Fruit fly (Drosophila melanogaster) whole organism, embryonic: Measurements from ENCODE around the gene Ugt36D1.

Source experiments
- Awh ChIP-seq: fragments of 200-800 bp; sonication (Bioruptor generic); IDR thresholded peaks from 2 replicates; pipeline ENCODE4, ENCODE4 v1.3.6; 2022; ENCODE audit warnings: missing biosample characterization, missing genetic modification characterization
- Bteb2 ChIP-seq: fragments of 200-800 bp; sonication (Bioruptor generic); optimal IDR thresholded peaks from 2 replicates; lab custom pipeline; 2016; ENCODE audit warnings: missing biosample characterization, missing genetic modification characterization
- CG11247 ChIP-seq: fragments of 200-800 bp; sonication (Bioruptor generic); IDR thresholded peaks from 2 replicates; pipeline ENCODE4 v1.3.6; 2022; ENCODE audit warnings: missing biosample characterization, missing genetic modification characterization
- CG11560 ChIP-seq: fragments of 200-800 bp; sonication (Bioruptor generic); IDR thresholded peaks from 3 replicates; pipeline ENCODE4 v1.3.6; 2022; ENCODE audit warnings: missing biosample characterization, missing genetic modification characterization
- CG13424 ChIP-seq: fragments of 200-800 bp; sonication (Bioruptor generic); optimal IDR thresholded peaks from 2 replicates; lab custom pipeline; 2019; ENCODE audit warnings: missing biosample characterization, mild to moderate bottlenecking, missing genetic modification characterization, moderate library complexity
- CG13894 ChIP-seq: fragments of 200-800 bp; sonication (Bioruptor generic); optimal IDR thresholded peaks from 3 replicates; lab custom pipeline; 2018; ENCODE audit warnings: missing biosample characterization, mild to moderate bottlenecking, missing genetic modification characterization, moderate library complexity
- CG14014 ChIP-seq: fragments of 200-800 bp; sonication (Bioruptor generic); IDR thresholded peaks from 2 replicates; pipeline ENCODE4 v1.3.6; 2022; ENCODE audit warnings: missing biosample characterization, missing genetic modification characterization
- CG14667 ChIP-seq: fragments of 200-800 bp; sonication (Bioruptor generic); IDR thresholded peaks from 2 replicates; pipeline ENCODE4 v1.3.6; 2022; ENCODE audit warnings: missing biosample characterization, missing genetic modification characterization
- CG15696 ChIP-seq: fragments of 200-800 bp; sonication (Bioruptor generic); optimal IDR thresholded peaks from 2 replicates; lab custom pipeline; 2019; ENCODE audit warnings: missing biosample characterization, mild to moderate bottlenecking, missing genetic modification characterization, moderate library complexity
- CG17612 ChIP-seq: fragments of 200-800 bp; sonication (Bioruptor generic); IDR thresholded peaks from 2 replicates; pipeline ENCODE4 v1.3.6; 2022; ENCODE audit warnings: missing biosample characterization, missing genetic modification characterization
- CG17829 ChIP-seq: fragments of 200-800 bp; optimal IDR thresholded peaks from 2 replicates; lab custom pipeline; 2019; ENCODE audit warnings: missing biosample characterization, mild to moderate bottlenecking, missing genetic modification characterization, moderate library complexity
- CG1792 ChIP-seq: fragments of 200-800 bp; sonication (Bioruptor generic); optimal IDR thresholded peaks from 2 replicates; lab custom pipeline; 2016; ENCODE audit warnings: missing biosample characterization, missing genetic modification characterization
- CG18764 ChIP-seq: fragments of 200-800 bp; sonication (Bioruptor generic); optimal IDR thresholded peaks from 3 replicates; lab custom pipeline; 2016; ENCODE audit warnings: missing biosample characterization, missing genetic modification characterization
- CG31388 ChIP-seq: fragments of 200-800 bp; sonication (Bioruptor generic); optimal IDR thresholded peaks from 2 replicates; lab custom pipeline; 2016; ENCODE audit warnings: missing biosample characterization, missing genetic modification characterization
- CG32532 ChIP-seq: fragments of 200-800 bp; sonication (Bioruptor generic); IDR thresholded peaks from 2 replicates; pipeline ENCODE4 v1.3.6; 2022; ENCODE audit warnings: missing biosample characterization, missing genetic modification characterization
- CG3838 ChIP-seq: fragments of 200-800 bp; sonication (Bioruptor generic); optimal IDR thresholded peaks from 3 replicates; lab custom pipeline; 2016; ENCODE audit warnings: missing biosample characterization, missing genetic modification characterization
- CG4282 ChIP-seq: fragments of 200-800 bp; sonication (Bioruptor generic); optimal IDR thresholded peaks from 2 replicates; lab custom pipeline; 2016; ENCODE audit warnings: missing biosample characterization, missing genetic modification characterization
- CG4404 ChIP-seq: fragments of 200-800 bp; sonication (Bioruptor generic); IDR thresholded peaks from 2 replicates; pipeline ENCODE4 v1.3.6; 2022; ENCODE audit warnings: missing biosample characterization, missing genetic modification characterization
- CG6254 ChIP-seq: fragments of 200-800 bp; sonication (Bioruptor generic); optimal IDR thresholded peaks from 3 replicates; lab custom pipeline; 2017; ENCODE audit warnings: mild to moderate bottlenecking, missing biosample characterization, missing genetic modification reagents, missing genetic modification characterization
- CG8290 ChIP-seq, 3 experiments: fragments of 200-800 bp; sonication (Bioruptor generic); optimal IDR thresholded peaks; 2 replicates each; lab custom pipeline; 2016 to 2019; ENCODE audit warnings: missing biosample characterization in 3 of 3, missing genetic modification characterization in 3 of 3, mild to moderate bottlenecking in 2 of 3, moderate library complexity in 1 of 3
- CG8388 ChIP-seq: fragments of 200-800 bp; sonication (Bioruptor generic); optimal IDR thresholded peaks from 2 replicates; lab custom pipeline; 2019; ENCODE audit warnings: missing biosample characterization, mild to moderate bottlenecking, missing genetic modification characterization, moderate library complexity
- E2f2 ChIP-seq: fragments of 200-800 bp; sonication (Bioruptor generic); IDR thresholded peaks from 2 replicates; pipeline ENCODE4 v1.3.6; 2022; ENCODE audit warnings: missing biosample characterization, missing genetic modification characterization
- Elba2 ChIP-seq: fragments of 200-800 bp; sonication (Bioruptor generic); optimal IDR thresholded peaks from 3 replicates; lab custom pipeline; 2016; ENCODE audit warnings: missing biosample characterization, missing genetic modification characterization
- Ets97D ChIP-seq: fragments of 200-800 bp; sonication (Bioruptor generic); optimal IDR thresholded peaks from 3 replicates; lab custom pipeline; 2016; ENCODE audit warnings: missing biosample characterization, missing genetic modification characterization
- HmgD ChIP-seq: fragments of 200-800 bp; sonication (Bioruptor generic); optimal IDR thresholded peaks from 3 replicates; lab custom pipeline; 2016; ENCODE audit warnings: missing biosample characterization, missing genetic modification characterization
- NFAT ChIP-seq: fragments of 200-800 bp; sonication (Bioruptor generic); IDR thresholded peaks from 2 replicates; pipeline ENCODE4 v1.3.6; 2022; ENCODE audit warnings: missing biosample characterization, missing genetic modification characterization
- Scr ChIP-seq: fragments of 200-800 bp; sonication (Bioruptor generic); IDR thresholded peaks from 2 replicates; pipeline ENCODE4 v1.3.6; 2022; ENCODE audit warnings: missing biosample characterization, missing genetic modification characterization; ENCODE audit not compliant: partially characterized antibody
- Sin3A ChIP-seq: fragments of >200 bp; optimal IDR thresholded peaks from 2 replicates; lab custom pipeline; 2018
- Trl ChIP-seq, 3 experiments: fragments of >200 bp in 2 of 3; fragments of 200-800 bp in 1 of 3; sonication (Bioruptor generic) in 1 of 3; optimal IDR thresholded peaks; 2 replicates in 1 of 3; 3 replicates in 2 of 3; lab custom pipeline; 2016 to 2017; ENCODE audit warnings: missing biosample characterization in 1 of 3, missing genetic modification characterization in 1 of 3
- Usf ChIP-seq: fragments of 200-800 bp; sonication (Bioruptor generic); optimal IDR thresholded peaks from 2 replicates; lab custom pipeline; 2017; ENCODE audit warnings: missing genotype, missing biosample characterization, missing genetic modification characterization
- chif ChIP-seq, 2 experiments: fragments of 200-800 bp; sonication (Bioruptor generic); optimal IDR thresholded peaks; 3 replicates each; lab custom pipeline; 2016; ENCODE audit warnings: missing biosample characterization in 2 of 2, missing genetic modification characterization in 2 of 2
- ems ChIP-seq: fragments of 200-800 bp; sonication (Bioruptor generic); optimal IDR thresholded peaks from 3 replicates; lab custom pipeline; 2016; ENCODE audit warnings: missing biosample characterization, missing genetic modification characterization
- ewg ChIP-seq: fragments of 200-800 bp; sonication (Bioruptor generic); optimal IDR thresholded peaks from 3 replicates; lab custom pipeline; 2017; ENCODE audit warnings: mild to moderate bottlenecking, missing biosample characterization, missing genetic modification reagents, missing genetic modification characterization
- fu2 ChIP-seq: fragments of 200-800 bp; sonication (Bioruptor generic); optimal IDR thresholded peaks from 2 replicates; lab custom pipeline; 2016; ENCODE audit warnings: missing biosample characterization, missing genetic modification characterization
- gcm2 ChIP-seq: fragments of 200-800 bp; sonication (Bioruptor generic); optimal IDR thresholded peaks from 2 replicates; lab custom pipeline; 2016; ENCODE audit warnings: missing biosample characterization, missing genetic modification characterization
- ham ChIP-seq: fragments of 200-800 bp; sonication (Bioruptor generic); IDR thresholded peaks from 2 replicates; pipeline ENCODE4 v1.3.6; 2022; ENCODE audit warnings: missing biosample characterization, missing genetic modification characterization
- jing ChIP-seq: fragments of 200-800 bp; sonication (Bioruptor generic); optimal IDR thresholded peaks from 2 replicates; lab custom pipeline; 2018; ENCODE audit warnings: missing biosample characterization, mild to moderate bottlenecking, missing genetic modification characterization
- nmo ChIP-seq: fragments of 200-800 bp; sonication (Bioruptor generic); optimal IDR thresholded peaks from 2 replicates; lab custom pipeline; 2018; ENCODE audit warnings: missing biosample characterization, mild to moderate bottlenecking, missing genetic modification characterization, moderate library complexity
- nom ChIP-seq: fragments of 200-800 bp; sonication (Bioruptor generic); optimal IDR thresholded peaks from 2 replicates; lab custom pipeline; 2017; ENCODE audit warnings: missing biosample characterization, missing genetic modification characterization, mild to moderate bottlenecking, moderate library complexity, missing genetic modification reagents
- prd ChIP-seq, 3 experiments: fragments of >200 bp in 2 of 3; fragments of 200-800 bp in 1 of 3; sonication (Bioruptor generic) in 1 of 3; optimal IDR thresholded peaks in 2 of 3; IDR thresholded peaks in 1 of 3; 2 replicates in 2 of 3; 3 replicates in 1 of 3; pipeline versions ENCODE4 v1.3.6 to Lab custom; 2017 to 2022; ENCODE audit warnings: missing biosample characterization in 1 of 3, missing genetic modification characterization in 1 of 3
- pzg ChIP-seq: fragments of 200-800 bp; sonication (Bioruptor generic); optimal IDR thresholded peaks from 3 replicates; lab custom pipeline; 2018; ENCODE audit warnings: missing biosample characterization, mild to moderate bottlenecking, missing genetic modification characterization, moderate library complexity
- repo ChIP-seq: fragments of 200-800 bp; sonication (Bioruptor generic); optimal IDR thresholded peaks from 2 replicates; lab custom pipeline; 2016; ENCODE audit warnings: missing biosample characterization, missing genetic modification characterization
- sima ChIP-seq: fragments of 200-800 bp; sonication (Bioruptor generic); optimal IDR thresholded peaks from 2 replicates; lab custom pipeline; 2016; ENCODE audit warnings: missing biosample characterization, missing genetic modification characterization
- sob ChIP-seq: fragments of 200-800 bp; sonication (Bioruptor generic); IDR thresholded peaks from 2 replicates; pipeline ENCODE4 v1.3.6; 2022; ENCODE audit warnings: missing biosample characterization, missing genetic modification characterization
- wek ChIP-seq: fragments of 200-800 bp; sonication (Bioruptor generic); optimal IDR thresholded peaks from 3 replicates; lab custom pipeline; 2018; ENCODE audit warnings: missing biosample characterization, mild to moderate bottlenecking, missing genetic modification characterization, moderate library complexity
- wor ChIP-seq: fragments of 200-800 bp; sonication (Bioruptor generic); IDR thresholded peaks from 2 replicates; pipeline ENCODE4 v1.3.6; 2022; ENCODE audit warnings: missing biosample characterization, missing genetic modification characterization
- z ChIP-seq: fragments of 200-800 bp; sonication (Bioruptor generic); IDR thresholded peaks from 3 replicates; pipeline ENCODE4 v1.3.6; 2022; ENCODE audit warnings: missing biosample characterization, missing genetic modification characterization
- zfh2 ChIP-seq: fragments of 200-800 bp; sonication (Bioruptor generic); optimal IDR thresholded peaks from 2 replicates; lab custom pipeline; 2016; ENCODE audit warnings: missing biosample characterization, missing genetic modification characterization

Ugt36D1 gene

dm6 chr2L:18839143-18839872 lies 16.0 kb downstream of the Ugt36D1 start, which contains the start of gene CG10600 (continued):
- peak; percentile 88 for TF ChIP-seq NFAT
- peak; percentile 61 for TF ChIP-seq CG13424
- TF ChIP-seq CG17829: peak; percentile 80
- TF ChIP-seq Scr (GFP tag; lab: Robert Waterston, UW): peak; percentile 78
- peak; percentile 55 for TF ChIP-seq CG14014 (GFP tag; lab: Robert Waterston, UW)
- TF ChIP-seq wor: 0 out of 2 replicates have a peak, but pooled peaks have one; percentile 12
- peak; percentile 83; the same call in 2 of the 3 replicates for TF ChIP-seq CG11560 (tag; lab: Robert Waterston, UW)
- TF ChIP-seq pzg (GFP tag; lab: Kevin White, UChicago): peak; percentile 98
- TF ChIP-seq CG4404 (GFP tag; lab: Robert Waterston, UW): no peak
- TF ChIP-seq Sin3A (lab: Kevin White, UChicago): peak; percentile 87
- TF ChIP-seq zfh2: peak; percentile 91
- TF ChIP-seq Awh (GFP tag; lab: Robert Waterston, UW): no peak
- TF ChIP-seq CG18764: peak; percentile 81
- peak; percentile 92 for TF ChIP-seq sob
- no peak for TF ChIP-seq z (GFP tag; lab: Robert Waterston, UW)
- peak; percentile 36 for TF ChIP-seq CG31388 (GFP tag; lab: Kevin White, UChicago)
- peak; percentile 59 for TF ChIP-seq CG14667 (GFP tag; lab: Robert Waterston, UW)
- TF ChIP-seq ham (GFP tag; lab: Robert Waterston, UW): no peak
- TF ChIP-seq chif (GFP tag; optimal IDR thresholded peaks at IDR 0.05; lab: Kevin White, UChicago): peak; percentile 79 to 83
- peak; percentile 13 for TF ChIP-seq jing
- TF ChIP-seq fu2: peak; percentile 81
- TF ChIP-seq repo (GFP tag; lab: Kevin White, UChicago): peak; percentile 85
- TF ChIP-seq sima (GFP tag; lab: Kevin White, UChicago): peak; percentile 34
- TF ChIP-seq CG1792: peak; percentile 81
- peak; percentile 71 for TF ChIP-seq CG15696 (tag; lab: Kevin White, UChicago)
- peak; percentile 86 for TF ChIP-seq ems
- TF ChIP-seq CG11247 (GFP tag; lab: Robert Waterston, UW): peak; percentile 79
- peak; percentile 62 for TF ChIP-seq ewg (GFP tag; lab: Kevin White, UChicago)
- no peak for TF ChIP-seq prd (optimal IDR thresholded peaks at IDR 0.05; lab: Kevin White, UChicago)
- TF ChIP-seq prd (GFP tag; IDR thresholded peaks at IDR 0.05; lab: Robert Waterston, UW): peak; percentile 54; the same call in 2 of the 3 replicates
- TF ChIP-seq CG6254: peak; percentile 28
- TF ChIP-seq HmgD (GFP tag; lab: Kevin White, UChicago): peak; percentile 97
- TF ChIP-seq Trl (optimal IDR thresholded peaks at IDR 0.05; lab: Kevin White, UChicago): no peak
- TF ChIP-seq Trl (GFP tag; optimal IDR thresholded peaks at IDR 0.05; lab: Kevin White, UChicago): peak; percentile 90
- peak; percentile 39 for TF ChIP-seq wek
- TF ChIP-seq nom (GFP tag; lab: Kevin White, UChicago): peak; percentile 54
- no peak for TF ChIP-seq CG8388
- TF ChIP-seq E2f2 (GFP tag; lab: Robert Waterston, UW): peak; percentile 100
- TF ChIP-seq Bteb2: peak; percentile 80
- TF ChIP-seq CG3838: peak; percentile 36
- TF ChIP-seq CG32532 (GFP tag; lab: Robert Waterston, UW): peak; percentile 86
- TF ChIP-seq Ets97D (GFP tag; lab: Kevin White, UChicago): peak; percentile 94
- TF ChIP-seq nmo (GFP tag; lab: Kevin White, UChicago): peak; percentile 62
- TF ChIP-seq Usf (GFP tag; lab: Kevin White, UChicago): peak; percentile 53
- TF ChIP-seq CG17612 (GFP tag; lab: Robert Waterston, UW): peak; percentile 43; the same call in 1 of the 2 replicates
- peak; percentile 43 for TF ChIP-seq Elba2 (GFP tag; lab: Kevin White, UChicago)
- peak; percentile 98 for TF ChIP-seq CG8290 (GFP tag; optimal IDR thresholded peaks at IDR 0.05; lab: Kevin White, UChicago)
- peak; percentile 75 to 95 for TF ChIP-seq CG8290 (tag; optimal IDR thresholded peaks at IDR 0.05; lab: Kevin White, UChicago)
- peak; percentile 84 for TF ChIP-seq CG4282 (GFP tag; lab: Kevin White, UChicago)
- TF ChIP-seq gcm2: peak; percentile 75
- peak; percentile 83 for TF ChIP-seq CG13894 (tag; lab: Kevin White, UChicago)
